Worm (Caenorhabditis elegans) whole organism, young adult: ENCODE data around the gene srp-8.

ENCODE experiments used
- B0035.1 ChIP-seq: sonication (generic microtip); optimal IDR thresholded peaks from 2 replicates; lab custom pipeline; 2016; ENCODE audit warnings: missing genetic modification characterization, mild to moderate bottlenecking, missing compliant biosample characterization, missing genotype, missing genetic modification reagents
- F10E7.11 ChIP-seq: sonication (generic microtip); optimal IDR thresholded peaks from 2 replicates; lab custom pipeline; 2017; ENCODE audit warnings: mild to moderate bottlenecking, missing genetic modification characterization, moderate library complexity, missing compliant biosample characterization
- F22D6.2 ChIP-seq: sonication (generic microtip); optimal IDR thresholded peaks from 2 replicates; lab custom pipeline; 2016; ENCODE audit warnings: mild to moderate bottlenecking, missing genetic modification characterization, missing compliant biosample characterization
- F37B4.10 ChIP-seq: fragments of 200-800 bp; sonication (Bioruptor generic); IDR thresholded peaks from 2 replicates; pipeline ENCODE4 v1.3.6; 2022; ENCODE audit warnings: missing genetic modification characterization, missing compliant biosample characterization
- F49E8.2 ChIP-seq: sonication (generic microtip); optimal IDR thresholded peaks from 3 replicates; lab custom pipeline; 2017; ENCODE audit warnings: missing genetic modification characterization, mild to moderate bottlenecking, missing compliant biosample characterization, antibody characterized with exemption, moderate library complexity; ENCODE audit not compliant: insufficient read depth
- F57A8.1 ChIP-seq: fragments of 200-800 bp; sonication (Bioruptor generic); optimal IDR thresholded peaks from 2 replicates; lab custom pipeline; 2018; ENCODE audit warnings: mild to moderate bottlenecking, missing genetic modification characterization, moderate library complexity, missing compliant biosample characterization
- K12H6.12 ChIP-seq: fragments of 200-800 bp; sonication (Bioruptor generic); optimal IDR thresholded peaks from 2 replicates; lab custom pipeline; 2018; ENCODE audit warnings: mild to moderate bottlenecking, missing genetic modification characterization, missing compliant biosample characterization
- T26A5.8 ChIP-seq: sonication (generic microtip); optimal IDR thresholded peaks from 2 replicates; lab custom pipeline; 2016; ENCODE audit warnings: missing genetic modification characterization, missing compliant biosample characterization
- Y53G8AR.9 ChIP-seq: fragments of 200-800 bp; sonication (Bioruptor generic); conservative IDR thresholded peaks from 2 replicates; pipeline ENCODE4 v1.3.6; 2022; ENCODE audit warnings: missing genetic modification reagents, missing genetic modification characterization, missing compliant biosample characterization
- Y67H2A.10 ChIP-seq: fragments of 200-800 bp; sonication (Bioruptor generic); conservative IDR thresholded peaks from 2 replicates; pipeline ENCODE4 v1.3.6; 2022; ENCODE audit warnings: missing genetic modification reagents, missing genetic modification characterization, missing compliant biosample characterization
- Y95B8A.8 ChIP-seq: fragments of 200-800 bp; sonication (Bioruptor generic); IDR thresholded peaks from 2 replicates; pipeline ENCODE4 v1.3.6; 2022; ENCODE audit warnings: missing genetic modification reagents, missing genetic modification characterization, missing compliant biosample characterization
- ZK185.1 ChIP-seq: sonication (generic microtip); optimal IDR thresholded peaks from 2 replicates; lab custom pipeline; 2016; ENCODE audit warnings: mild to moderate bottlenecking, missing genetic modification characterization, missing compliant biosample characterization; ENCODE audit not compliant: poor library complexity, severe bottlenecking
- attf-6 ChIP-seq: fragments of 200-800 bp; sonication (Bioruptor generic); IDR thresholded peaks from 2 replicates; pipeline ENCODE4 v1.3.6; 2022; ENCODE audit warnings: missing genetic modification reagents, missing genetic modification characterization, missing compliant biosample characterization
- ceh-100 ChIP-seq: fragments of 200-800 bp; sonication (Bioruptor generic); IDR thresholded peaks from 2 replicates; pipeline ENCODE4 v1.3.6; 2022; ENCODE audit warnings: missing genetic modification reagents, missing genetic modification characterization, missing compliant biosample characterization
- ceh-27 ChIP-seq: fragments of 200-800 bp; sonication (Bioruptor generic); optimal IDR thresholded peaks from 2 replicates; lab custom pipeline; 2018; ENCODE audit warnings: mild to moderate bottlenecking, missing genetic modification characterization, moderate library complexity, missing compliant biosample characterization
- ceh-40 ChIP-seq: fragments of 200-800 bp; sonication (Bioruptor generic); IDR thresholded peaks from 2 replicates; pipeline ENCODE4 v1.3.6; 2022; ENCODE audit warnings: missing genetic modification characterization, missing compliant biosample characterization
- ceh-79 ChIP-seq: sonication (generic microtip); optimal IDR thresholded peaks from 2 replicates; lab custom pipeline; 2017; ENCODE audit warnings: mild to moderate bottlenecking, missing genetic modification characterization, missing compliant biosample characterization
- die-1 ChIP-seq: sonication (generic microtip); optimal IDR thresholded peaks from 2 replicates; lab custom pipeline; 2016; ENCODE audit warnings: missing genotype, mild to moderate bottlenecking, missing genetic modification characterization, missing compliant biosample characterization
- dox-1 ChIP-seq: fragments of 200-800 bp; sonication (Bioruptor generic); IDR thresholded peaks from 2 replicates; pipeline ENCODE4 v1.3.6; 2022; ENCODE audit warnings: missing genetic modification reagents, missing genetic modification characterization, missing compliant biosample characterization
- dpff-1 ChIP-seq: sonication (generic microtip); optimal IDR thresholded peaks from 2 replicates; lab custom pipeline; 2017; ENCODE audit warnings: mild to moderate bottlenecking, missing genetic modification characterization, missing compliant biosample characterization
- dpl-1 ChIP-seq: fragments of 150-350 bp; optimal IDR thresholded peaks from 2 replicates; lab custom pipeline; 2014; ENCODE audit warnings: missing biosample characterization, missing genetic modification reagents, missing genetic modification characterization
- efl-1 ChIP-seq: fragments of 150-350 bp; optimal IDR thresholded peaks from 2 replicates; lab custom pipeline; 2014; ENCODE audit warnings: missing biosample characterization, missing genetic modification reagents, missing genetic modification characterization
- egl-18 ChIP-seq: fragments of 200-800 bp; sonication (Bioruptor generic); IDR thresholded peaks from 2 replicates; pipeline ENCODE4 v1.3.6; 2022; ENCODE audit warnings: missing genetic modification reagents, missing genetic modification characterization, missing compliant biosample characterization
- fkh-3 ChIP-seq: sonication (generic microtip); optimal IDR thresholded peaks from 2 replicates; lab custom pipeline; 2016; ENCODE audit warnings: mild to moderate bottlenecking, missing genetic modification characterization, missing compliant biosample characterization
- him-1 ChIP-seq: sonication (generic microtip); optimal IDR thresholded peaks from 2 replicates; lab custom pipeline; 2016; ENCODE audit warnings: missing genotype, missing genetic modification reagents, missing genetic modification characterization, missing compliant biosample characterization
- hmg-1.2 ChIP-seq: fragments of 200-800 bp; sonication (Bioruptor generic); IDR thresholded peaks from 2 replicates; pipeline ENCODE4 v1.3.6; 2022; ENCODE audit warnings: missing genetic modification reagents, missing genetic modification characterization, missing compliant biosample characterization
- let-526 ChIP-seq: fragments of 200-800 bp; sonication (Bioruptor generic); IDR thresholded peaks from 2 replicates; pipeline ENCODE4 v1.3.6; 2022; ENCODE audit warnings: missing genetic modification reagents, missing genetic modification characterization, missing compliant biosample characterization
- lin-26 ChIP-seq: fragments of 200-800 bp; sonication (Bioruptor generic); IDR thresholded peaks from 2 replicates; pipeline ENCODE4 v1.3.6; 2022; ENCODE audit warnings: missing genetic modification reagents, missing genetic modification characterization, missing compliant biosample characterization
- lin-35 ChIP-seq, 3 experiments: fragments of 150-350 bp in 2 of 3; sonication (generic microtip) in 1 of 3; optimal IDR thresholded peaks; 2 replicates each; lab custom pipeline; 2014 to 2018; ENCODE audit warnings: missing biosample characterization in 3 of 3, missing genetic modification characterization in 3 of 3, missing genetic modification reagents in 3 of 3
- lir-1 ChIP-seq: fragments of 200-800 bp; sonication (Bioruptor generic); conservative IDR thresholded peaks from 2 replicates; pipeline ENCODE4 v1.3.6; 2022; ENCODE audit warnings: missing genetic modification reagents, missing genetic modification characterization, missing compliant biosample characterization
- lsl-1 ChIP-seq: fragments of 200-800 bp; sonication (Bioruptor generic); optimal IDR thresholded peaks from 2 replicates; lab custom pipeline; 2018; ENCODE audit warnings: mild to moderate bottlenecking, missing genetic modification characterization, moderate library complexity, missing compliant biosample characterization
- madf-3 ChIP-seq: fragments of 200-800 bp; sonication (Bioruptor generic); IDR thresholded peaks from 2 replicates; pipeline ENCODE4 v1.3.6; 2022; ENCODE audit warnings: missing genetic modification reagents, missing genetic modification characterization, missing compliant biosample characterization
- nfya-1 ChIP-seq: sonication (generic microtip); optimal IDR thresholded peaks from 2 replicates; lab custom pipeline; 2017; ENCODE audit warnings: antibody characterized with exemption, missing compliant biosample characterization, missing genetic modification characterization, borderline replicate concordance; ENCODE audit not compliant: insufficient read depth
- nfya-2 ChIP-seq: fragments of 200-800 bp; sonication (Bioruptor generic); IDR thresholded peaks from 2 replicates; pipeline ENCODE4 v1.3.6; 2022; ENCODE audit warnings: missing genetic modification reagents, missing genetic modification characterization, missing compliant biosample characterization
- nfyb-1 ChIP-seq: fragments of 200-800 bp; sonication (Bioruptor generic); IDR thresholded peaks from 2 replicates; pipeline ENCODE4 v1.3.6; 2022; ENCODE audit warnings: missing genetic modification reagents, missing genetic modification characterization, missing compliant biosample characterization
- nhr-179 ChIP-seq: sonication (generic microtip); optimal IDR thresholded peaks from 2 replicates; lab custom pipeline; 2016; ENCODE audit warnings: mild to moderate bottlenecking, missing genetic modification characterization, missing compliant biosample characterization
- nhr-27 ChIP-seq: fragments of 200-800 bp; sonication (Bioruptor generic); optimal IDR thresholded peaks from 2 replicates; lab custom pipeline; 2018; ENCODE audit warnings: mild to moderate bottlenecking, missing genetic modification characterization, moderate library complexity, missing compliant biosample characterization
- nhr-80 ChIP-seq: sonication (generic microtip); optimal IDR thresholded peaks from 2 replicates; lab custom pipeline; 2016; ENCODE audit warnings: missing genetic modification characterization, missing compliant biosample characterization
- rpc-1 ChIP-seq, 2 experiments: fragments of 150-350 bp in 1 of 2; sonication (generic microtip) in 1 of 2; optimal IDR thresholded peaks; 2 replicates each; lab custom pipeline; 2014 to 2018; ENCODE audit warnings: missing biosample characterization in 1 of 2, missing genetic modification characterization in 1 of 2, missing genetic modification reagents in 1 of 2, missing genotype in 1 of 2
- snpc-1.1 ChIP-seq: sonication (generic microtip); optimal IDR thresholded peaks from 2 replicates; lab custom pipeline; 2017; ENCODE audit warnings: missing genetic modification characterization, mild to moderate bottlenecking, missing compliant biosample characterization, antibody characterized with exemption, moderate library complexity, missing genotype, missing genetic modification reagents; ENCODE audit not compliant: insufficient read depth
- snpc-4 ChIP-seq, 5 experiments: fragments of 150-350 bp in 1 of 5; sonication (generic microtip) in 4 of 5; optimal IDR thresholded peaks; 2 replicates each; lab custom pipeline; 2014 to 2018; ENCODE audit warnings: missing genetic modification characterization in 5 of 5, missing biosample characterization in 3 of 5, antibody characterized with exemption in 2 of 5, mild to moderate bottlenecking in 2 of 5, missing compliant biosample characterization in 2 of 5, missing genotype in 2 of 5, moderate library complexity in 2 of 5, missing genetic modification reagents in 1 of 5
- tbp1 ChIP-seq: fragments of 200-800 bp; sonication (Bioruptor generic); optimal IDR thresholded peaks from 2 replicates; lab custom pipeline; 2018; ENCODE audit warnings: mild to moderate bottlenecking, missing genetic modification characterization, missing compliant biosample characterization
- unc-130 ChIP-seq: sonication (generic microtip); optimal IDR thresholded peaks from 2 replicates; lab custom pipeline; 2016; ENCODE audit warnings: missing genetic modification reagents, missing genetic modification characterization, missing compliant biosample characterization
- ztf-25 ChIP-seq: fragments of 200-800 bp; sonication (Bioruptor generic); IDR thresholded peaks from 2 replicates; pipeline ENCODE4 v1.3.6; 2022; ENCODE audit warnings: missing genetic modification reagents, missing genetic modification characterization, missing compliant biosample characterization
- ztf-6 ChIP-seq: fragments of 200-800 bp; sonication (Bioruptor generic); IDR thresholded peaks from 2 replicates; pipeline ENCODE4 v1.3.6; 2022; ENCODE audit warnings: missing genetic modification reagents, missing genetic modification characterization, missing compliant biosample characterization

srp-8 gene

DNA sequence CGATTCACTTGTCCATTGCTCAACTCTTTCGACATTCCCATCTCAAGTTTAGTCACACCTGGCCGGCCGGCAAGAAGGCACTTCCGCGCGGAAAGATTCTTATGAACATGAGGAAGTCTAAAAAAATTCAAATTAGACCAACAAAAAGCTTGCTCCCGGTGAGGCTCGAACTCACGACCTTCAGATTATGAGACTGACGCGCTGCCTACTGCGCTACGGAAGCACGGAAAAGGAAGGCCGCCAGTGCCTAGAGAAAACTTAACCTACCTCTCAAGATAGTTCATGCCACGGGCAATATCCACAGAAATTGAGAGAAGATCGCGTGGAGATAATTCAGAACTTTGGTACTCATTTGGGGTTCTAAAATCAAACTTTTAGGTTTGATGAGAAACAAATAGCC, 46.6 kb downstream of the srp-8 start (continued):
- no peak for TF ChIP-seq dpl-1
- peak; percentile 0 for TF ChIP-seq lsl-1
- TF ChIP-seq K12H6.12 (tag; lab: Kevin White, UChicago): no peak
- peak; percentile 12; the same call in 1 of the 2 replicates for TF ChIP-seq ceh-100 (GFP tag; lab: Robert Waterston, UW)
- peak; percentile 56 for TF ChIP-seq die-1
- peak; percentile 53 for TF ChIP-seq snpc-1.1 (tag; lab: Kevin White, UChicago)
- 0 out of 2 replicates have a peak, but pooled peaks have one; percentile 46 for TF ChIP-seq ztf-25
- peak; percentile 78 for TF ChIP-seq him-1 (tag; lab: Kevin White, UChicago)
- TF ChIP-seq nhr-27 (tag; lab: Kevin White, UChicago): no peak
- TF ChIP-seq efl-1: no peak
- peak; percentile 74 for TF ChIP-seq lin-26 (GFP tag; lab: Robert Waterston, UW)
- peak; percentile 59 for TF ChIP-seq rpc-1 (optimal IDR thresholded peaks at IDR 0.05; lab: Kevin White, UChicago)
- TF ChIP-seq rpc-1 (tag; optimal IDR thresholded peaks at IDR 0.05; lab: Kevin White, UChicago): peak; percentile 79
- TF ChIP-seq hmg-1.2 (GFP tag; lab: Robert Waterston, UW): peak; percentile 50; the same call in 1 of the 2 replicates
- peak; percentile 62; the same call in 1 of the 2 replicates for TF ChIP-seq dox-1 (GFP tag; lab: Robert Waterston, UW)
- TF ChIP-seq fkh-3: no peak
- TF ChIP-seq tbp1 (GFP tag; lab: Kevin White, UChicago): peak; percentile 91
- peak; percentile 59; the same call in 1 of the 2 replicates for TF ChIP-seq attf-6 (GFP tag; lab: Robert Waterston, UW)
- TF ChIP-seq snpc-4 (GFP tag; optimal IDR thresholded peaks at IDR 0.05; lab: Kevin White, UChicago): peak; percentile 41
- TF ChIP-seq snpc-4 (tag; optimal IDR thresholded peaks at IDR 0.05; lab: Kevin White, UChicago): peak; percentile 68 to 92 (median 80)

DNA sequence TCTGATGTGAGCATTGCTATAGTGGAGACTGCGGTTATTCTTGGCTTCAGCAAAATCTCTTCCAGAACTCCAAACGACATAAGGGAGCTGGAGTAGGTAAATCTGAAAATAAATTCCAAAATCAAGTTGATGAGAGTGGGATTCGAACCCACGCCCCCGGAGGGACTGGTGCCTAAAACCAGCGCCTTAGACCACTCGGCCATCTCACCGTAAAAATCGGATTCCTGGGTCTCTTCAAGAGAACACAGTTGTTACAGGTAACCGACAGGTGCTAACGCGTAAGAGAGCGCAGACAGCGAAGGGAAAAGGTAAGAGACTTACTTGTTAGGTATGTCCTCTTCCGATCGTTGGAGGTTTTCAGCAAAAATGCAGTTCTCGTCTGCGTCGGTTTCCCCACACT, 51.8 kb downstream of the srp-8 start:
- TF ChIP-seq F57A8.1 (GFP tag; lab: Kevin White, UChicago) (no peak), F49E8.2 (tag; lab: Kevin White, UChicago) (no peak), dpff-1 (tag; lab: Kevin White, UChicago) (no peak), lin-35 (GFP tag; optimal IDR thresholded peaks at IDR 0.05; lab: Kevin White, UChicago) (no peak), ceh-40 (GFP tag; lab: Robert Waterston, UW) (peak; percentile 58; the same call in 1 of the 2 replicates), nhr-80 (tag; lab: Kevin White, UChicago) (peak; percentile 36), lir-1 (GFP tag; lab: Robert Waterston, UW) (no peak), B0035.1 (no peak), F37B4.10 (GFP tag; lab: Robert Waterston, UW) (no peak), nfya-2 (GFP tag; lab: Robert Waterston, UW) (no peak), him-1 (tag; lab: Kevin White, UChicago) (peak; percentile 76), nfya-1 (tag; lab: Kevin White, UChicago) (no peak), attf-6 (GFP tag; lab: Robert Waterston, UW) (0 out of 2 replicates have a peak, but pooled peaks have one; percentile 29), ztf-6 (GFP tag; lab: Robert Waterston, UW) (no peak), efl-1 (no peak), T26A5.8 (tag; lab: Kevin White, UChicago) (no peak), Y53G8AR.9 (GFP tag; lab: Robert Waterston, UW) (no peak), nfyb-1 (GFP tag; lab: Robert Waterston, UW) (peak; percentile 72; the same call in 1 of the 2 replicates), nhr-179 (tag; lab: Kevin White, UChicago) (no peak), ceh-27 (GFP tag; lab: Kevin White, UChicago) (peak; percentile 38), ZK185.1 (tag; lab: Kevin White, UChicago) (peak; percentile 4), F10E7.11 (tag; lab: Kevin White, UChicago) (no peak), lin-26 (GFP tag; lab: Robert Waterston, UW) (no peak), ceh-79 (tag; lab: Kevin White, UChicago) (no peak), Y95B8A.8 (no peak), ztf-25 (no peak), Y67H2A.10 (no peak), madf-3 (GFP tag; lab: Robert Waterston, UW) (0 out of 2 replicates have a peak, but pooled peaks have one; percentile 20), F22D6.2 (tag; lab: Kevin White, UChicago) (no peak), let-526 (no peak), rpc-1 (optimal IDR thresholded peaks at IDR 0.05; lab: Kevin White, UChicago) (peak; percentile 67), rpc-1 (tag; optimal IDR thresholded peaks at IDR 0.05; lab: Kevin White, UChicago) (peak; percentile 74), unc-130 (no peak), egl-18 (GFP tag; lab: Robert Waterston, UW) (0 out of 2 replicates have a peak, but pooled peaks have one; percentile 14)
